Fruit fly (Drosophila melanogaster): ENCODE data around the gene Vha100-1.

The Vha100-1 gene

dm6 chr3R:29086896-29087295 lies 44.1 kb upstream of the Vha100-1 start (continued):
- TF ChIP-seq Med (GFP tag) (no peak), nerfin-2 (GFP tag; IDR thresholded peaks at IDR 0.05; ENCODE audit: partially characterized antibody) (no peak), CG12219 (GFP tag; optimal IDR thresholded peaks at IDR 0.05) (no peak), chinmo (GFP tag; IDR thresholded peaks at IDR 0.05; ENCODE audit: partially characterized antibody) (peak; percentile 51; the same call in 1 of the 4 replicates), kah (GFP tag; optimal IDR thresholded peaks at IDR 0.05) (peak; percentile 6), CG5953 (GFP tag; IDR thresholded peaks at IDR 0.05) (no peak), z (GFP tag; IDR thresholded peaks at IDR 0.05) (peak; percentile 71; the same call in 2 of the 3 replicates), CG6854 (GFP tag; optimal IDR thresholded peaks at IDR 0.05) (no peak), CG5180 (GFP tag; optimal IDR thresholded peaks at IDR 0.05) (peak; percentile 31)

- TF ChIP-seq HHEX (GFP tag; optimal IDR thresholded peaks at IDR 0.05) (no peak), aop (GFP tag; IDR thresholded peaks at IDR 0.05) (no peak), Myb (GFP tag; optimal IDR thresholded peaks at IDR 0.05) (peak; percentile 1), CG3065 (GFP tag; optimal IDR thresholded peaks at IDR 0.05) (no peak), CrebB (tag; optimal IDR thresholded peaks at IDR 0.05) (no peak), ind (GFP tag; optimal IDR thresholded peaks at IDR 0.05) (no peak), Asciz (GFP tag; optimal IDR thresholded peaks at IDR 0.05) (no peak), CG17802 (tag; optimal IDR thresholded peaks at IDR 0.05) (no peak), cg (GFP tag; optimal IDR thresholded peaks at IDR 0.05) (peak; percentile 57), sug (tag; optimal IDR thresholded peaks at IDR 0.05) (no peak), gce (GFP tag; IDR thresholded peaks at IDR 0.05) (peak; percentile 53; the same call in 1 of the 3 replicates), CG17359 (tag; optimal IDR thresholded peaks at IDR 0.05) (no peak), nmo (GFP tag; optimal IDR thresholded peaks at IDR 0.05) (no peak), CG12155 (GFP tag; optimal IDR thresholded peaks at IDR 0.05) (no peak), zf30C (GFP tag; optimal IDR thresholded peaks at IDR 0.05) (no peak), CG12942 (GFP tag; optimal IDR thresholded peaks at IDR 0.05) (no peak), ems (GFP tag; optimal IDR thresholded peaks at IDR 0.05) (no peak), grau (tag; optimal IDR thresholded peaks at IDR 0.05) (no peak), CG3838 (GFP tag; optimal IDR thresholded peaks at IDR 0.05) (no peak), shn (GFP tag; optimal IDR thresholded peaks at IDR 0.05) (no peak), h (optimal IDR thresholded peaks at IDR 0.05) (no peak), CG1529 (GFP tag; optimal IDR thresholded peaks at IDR 0.05) (peak; percentile 33), inv (GFP tag; IDR thresholded peaks at IDR 0.05; ENCODE audit: partially characterized antibody) (no peak), CG17361 (GFP tag; IDR thresholded peaks at IDR 0.05) (no peak), Dll (GFP tag; IDR thresholded peaks at IDR 0.05; ENCODE audit: partially characterized antibody) (no peak), CG11456 (GFP tag; IDR thresholded peaks at IDR 0.05) (0 out of 3 replicates have a peak, but pooled peaks have one; percentile 32), NfI (GFP tag; optimal IDR thresholded peaks at IDR 0.05) (no peak), Sry-β (GFP tag; optimal IDR thresholded peaks at IDR 0.05) (no peak), Ets97D (GFP tag; optimal IDR thresholded peaks at IDR 0.05) (no peak), MTF-1 (GFP tag; optimal IDR thresholded peaks at IDR 0.05; ENCODE audit: borderline replicate concordance) (no peak), fd96Cb (tag; optimal IDR thresholded peaks at IDR 0.05) (no peak), CG10274 (GFP tag; optimal IDR thresholded peaks at IDR 0.05) (no peak), CTCF (GFP tag; optimal IDR thresholded peaks at IDR 0.05) (peak; percentile 91), BEAF-32 (GFP tag; optimal IDR thresholded peaks at IDR 0.05) (no peak), Chrac-16 (GFP tag; optimal IDR thresholded peaks at IDR 0.05) (no peak), ci (GFP tag; IDR thresholded peaks at IDR 0.05) (0 out of 3 replicates have a peak, but pooled peaks have one; percentile 34), pros (GFP tag; optimal IDR thresholded peaks at IDR 0.05) (peak; percentile 66), CG8089 (GFP tag; optimal IDR thresholded peaks at IDR 0.05) (no peak), Ravus (GFP tag; IDR thresholded peaks at IDR 0.05) (no peak), CG4282 (GFP tag; optimal IDR thresholded peaks at IDR 0.05) (no peak), HLH54F (GFP tag; optimal IDR thresholded peaks at IDR 0.05) (no peak), dimm (GFP tag; IDR thresholded peaks at IDR 0.05) (no peak)
These were observed 43.7 kb upstream of the Vha100-1 start for dm6 chr3R:29087302-29087782.
